Fruit fly (Drosophila melanogaster) whole organism, embryonic: ENCODE data around the gene Ipo9.

ENCODE experiments used
- Antp ChIP-seq: fragments of 200-800 bp; sonication (Bioruptor generic); optimal IDR thresholded peaks from 3 replicates; lab custom pipeline; 2016; ENCODE audit warnings: missing biosample characterization, missing genetic modification characterization
- Awh ChIP-seq: fragments of 200-800 bp; sonication (Bioruptor generic); IDR thresholded peaks from 2 replicates; pipeline ENCODE4, ENCODE4 v1.3.6; 2022; ENCODE audit warnings: missing biosample characterization, missing genetic modification characterization
- B-H1 ChIP-seq: fragments of 200-800 bp; sonication (Bioruptor generic); IDR thresholded peaks from 3 replicates; pipeline ENCODE4 v1.3.6; 2022; ENCODE audit warnings: missing biosample characterization, missing genetic modification characterization
- Blimp-1 ChIP-seq: fragments of 200-800 bp; sonication (Bioruptor generic); optimal IDR thresholded peaks from 3 replicates; lab custom pipeline; 2018; ENCODE audit warnings: missing biosample characterization, missing genetic modification characterization, mild to moderate bottlenecking, moderate library complexity, missing genetic modification reagents
- CG10147 ChIP-seq: fragments of 200-800 bp; sonication (Bioruptor generic); optimal IDR thresholded peaks from 2 replicates; lab custom pipeline; 2019; ENCODE audit warnings: missing biosample characterization, mild to moderate bottlenecking, missing genetic modification characterization, moderate library complexity
- CG10654 ChIP-seq: fragments of 200-800 bp; sonication (Bioruptor generic); optimal IDR thresholded peaks from 2 replicates; lab custom pipeline; 2016; ENCODE audit warnings: missing biosample characterization, missing genetic modification characterization
- CG11085 ChIP-seq: fragments of 200-800 bp; sonication (Bioruptor generic); IDR thresholded peaks from 2 replicates; pipeline ENCODE4 v1.3.6; 2022; ENCODE audit warnings: missing biosample characterization, missing genetic modification characterization
- CG12219 ChIP-seq: fragments of 200-800 bp; sonication (Bioruptor generic); optimal IDR thresholded peaks from 3 replicates; lab custom pipeline; 2018; ENCODE audit warnings: missing biosample characterization, mild to moderate bottlenecking, missing genetic modification characterization
- CG12769 ChIP-seq: fragments of 200-800 bp; sonication (Bioruptor generic); optimal IDR thresholded peaks from 2 replicates; lab custom pipeline; 2019; ENCODE audit warnings: missing biosample characterization, mild to moderate bottlenecking, missing genetic modification characterization, moderate library complexity
- CG14050 ChIP-seq: fragments of 200-800 bp; sonication (Bioruptor generic); IDR thresholded peaks from 3 replicates; pipeline ENCODE4 v1.3.6; 2022; ENCODE audit warnings: missing biosample characterization, missing genetic modification characterization
- CG15479 ChIP-seq: fragments of 200-800 bp; sonication (Bioruptor generic); optimal IDR thresholded peaks from 3 replicates; lab custom pipeline; 2019; ENCODE audit warnings: missing biosample characterization, mild to moderate bottlenecking, missing genetic modification characterization, moderate library complexity
- CG17361 ChIP-seq: fragments of 200-800 bp; sonication (Bioruptor generic); IDR thresholded peaks from 3 replicates; pipeline ENCODE4 v1.3.6; 2022; ENCODE audit warnings: missing biosample characterization, missing genetic modification characterization
- CG18262 ChIP-seq: fragments of 200-800 bp; optimal IDR thresholded peaks from 3 replicates; lab custom pipeline; 2019; ENCODE audit warnings: missing biosample characterization, mild to moderate bottlenecking, missing genetic modification characterization, moderate library complexity
- CG18599 ChIP-seq: fragments of 200-800 bp; sonication (Bioruptor generic); optimal IDR thresholded peaks from 3 replicates; lab custom pipeline; 2017; ENCODE audit warnings: missing biosample characterization, missing genetic modification characterization, mild to moderate bottlenecking, moderate library complexity, missing genetic modification reagents
- CG2875 ChIP-seq: fragments of 200-800 bp; sonication (Bioruptor generic); optimal IDR thresholded peaks from 2 replicates; lab custom pipeline; 2017; ENCODE audit warnings: missing biosample characterization, mild to moderate bottlenecking, missing genetic modification characterization, missing genetic modification reagents
- CG3407 ChIP-seq: fragments of 200-800 bp; sonication (Bioruptor generic); optimal IDR thresholded peaks from 2 replicates; lab custom pipeline; 2018; ENCODE audit warnings: missing biosample characterization, mild to moderate bottlenecking, missing genetic modification characterization
- CG34422 ChIP-seq: fragments of 200-800 bp; sonication (Bioruptor generic); IDR thresholded peaks from 3 replicates; pipeline ENCODE4 v1.3.6; 2022; ENCODE audit warnings: missing biosample characterization, missing genetic modification characterization
- CG6791 ChIP-seq: fragments of 200-800 bp; sonication (Bioruptor generic); IDR thresholded peaks from 3 replicates; pipeline ENCODE4 v1.3.6; 2022; ENCODE audit warnings: missing biosample characterization, missing genetic modification characterization; ENCODE audit not compliant: partially characterized antibody
- CG7271 ChIP-seq: fragments of 200-800 bp; sonication (Bioruptor generic); optimal IDR thresholded peaks from 2 replicates; lab custom pipeline; 2018; ENCODE audit warnings: missing biosample characterization, mild to moderate bottlenecking, missing genetic modification characterization, moderate library complexity
- CG9215 ChIP-seq: fragments of 200-800 bp; sonication (Bioruptor generic); IDR thresholded peaks from 2 replicates; pipeline ENCODE4 v1.3.6; 2022; ENCODE audit warnings: missing biosample characterization, missing genetic modification characterization
- CoRest ChIP-seq: fragments of 200-800 bp; sonication (Bioruptor generic); optimal IDR thresholded peaks from 3 replicates; lab custom pipeline; 2018; ENCODE audit warnings: missing biosample characterization, mild to moderate bottlenecking, missing genetic modification characterization, moderate library complexity
- D ChIP-seq, 2 experiments: fragments of 200-800 bp in 1 of 2; fragments of >200 bp in 1 of 2; sonication (Bioruptor generic) in 1 of 2; optimal IDR thresholded peaks; 2 replicates in 1 of 2; 3 replicates in 1 of 2; lab custom pipeline; 2017; ENCODE audit warnings: mild to moderate bottlenecking in 1 of 2, missing biosample characterization in 1 of 2, missing genetic modification characterization in 1 of 2, missing genetic modification reagents in 1 of 2
- Dek ChIP-seq: fragments of 200-800 bp; sonication (Bioruptor generic); optimal IDR thresholded peaks from 3 replicates; lab custom pipeline; 2019; ENCODE audit warnings: missing biosample characterization, mild to moderate bottlenecking, missing genetic modification characterization, moderate library complexity
- Dip3 ChIP-seq: fragments of 200-800 bp; sonication (Bioruptor generic); optimal IDR thresholded peaks from 3 replicates; lab custom pipeline; 2016; ENCODE audit warnings: missing biosample characterization, missing genetic modification characterization
- E2f1 ChIP-seq: fragments of 200-800 bp; sonication (Bioruptor generic); IDR thresholded peaks from 2 replicates; pipeline ENCODE4 v1.3.6; 2022; ENCODE audit warnings: missing biosample characterization, missing genetic modification characterization
- Hmr ChIP-seq: fragments of 200-800 bp; sonication (Bioruptor generic); optimal IDR thresholded peaks from 3 replicates; lab custom pipeline; 2017; ENCODE audit warnings: mild to moderate bottlenecking, missing biosample characterization, missing genetic modification reagents, missing genetic modification characterization
- Hr51 ChIP-seq, 2 experiments: fragments of 200-800 bp; sonication (Bioruptor generic); optimal IDR thresholded peaks; 2 replicates in 1 of 2; 3 replicates in 1 of 2; lab custom pipeline; 2016 to 2018; ENCODE audit warnings: missing biosample characterization in 2 of 2, missing genetic modification characterization in 2 of 2, mild to moderate bottlenecking in 1 of 2, moderate library complexity in 1 of 2
- Lhr ChIP-seq: fragments of 200-800 bp; sonication (Bioruptor generic); optimal IDR thresholded peaks from 3 replicates; lab custom pipeline; 2017; ENCODE audit warnings: mild to moderate bottlenecking, missing biosample characterization, missing genetic modification reagents, missing genetic modification characterization
- Nf-YC ChIP-seq: fragments of 200-800 bp; optimal IDR thresholded peaks from 3 replicates; lab custom pipeline; 2019; ENCODE audit warnings: missing biosample characterization, mild to moderate bottlenecking, missing genetic modification characterization, moderate library complexity
- Optix ChIP-seq: fragments of 200-800 bp; sonication (Bioruptor generic); IDR thresholded peaks from 3 replicates; pipeline ENCODE4 v1.3.6; 2022; ENCODE audit warnings: missing biosample characterization, missing genetic modification characterization
- Ravus ChIP-seq: fragments of 200-800 bp; sonication (Bioruptor generic); IDR thresholded peaks from 2 replicates; pipeline ENCODE4 v1.3.6; 2022; ENCODE audit warnings: missing biosample characterization, missing genetic modification characterization
- Sry-δ ChIP-seq: fragments of 200-800 bp; sonication (Bioruptor generic); optimal IDR thresholded peaks from 2 replicates; lab custom pipeline; 2016; ENCODE audit warnings: missing biosample characterization, missing genetic modification characterization
- Taf1 ChIP-seq: fragments of 200-800 bp; sonication (Bioruptor generic); IDR thresholded peaks from 2 replicates; pipeline ENCODE4 v1.3.6; 2022; ENCODE audit warnings: missing biosample characterization, missing genetic modification characterization
- Vsx1 ChIP-seq: fragments of 200-800 bp; sonication (Bioruptor generic); optimal IDR thresholded peaks from 2 replicates; lab custom pipeline; 2017; ENCODE audit warnings: missing biosample characterization, mild to moderate bottlenecking, missing genetic modification characterization, missing genetic modification reagents
- az2 ChIP-seq: fragments of 200-800 bp; sonication (Bioruptor generic); optimal IDR thresholded peaks from 3 replicates; lab custom pipeline; 2016; ENCODE audit warnings: missing biosample characterization, missing genetic modification characterization
- btn ChIP-seq: fragments of 200-800 bp; sonication (Bioruptor generic); optimal IDR thresholded peaks from 2 replicates; lab custom pipeline; 2016; ENCODE audit warnings: missing biosample characterization, missing genetic modification characterization
- crc ChIP-seq: fragments of 200-800 bp; sonication (Bioruptor generic); optimal IDR thresholded peaks from 2 replicates; lab custom pipeline; 2016; ENCODE audit warnings: missing biosample characterization, missing genetic modification characterization
- croc ChIP-seq: fragments of 200-800 bp; sonication (Bioruptor generic); conservative IDR thresholded peaks from 3 replicates; pipeline ENCODE4 v1.3.6; 2022; ENCODE audit warnings: missing biosample characterization, missing genetic modification characterization
- disco-r ChIP-seq: fragments of 200-800 bp; sonication (Bioruptor generic); optimal IDR thresholded peaks from 2 replicates; lab custom pipeline; 2016; ENCODE audit warnings: missing biosample characterization, missing genetic modification characterization
- emc ChIP-seq: fragments of 200-800 bp; sonication (Bioruptor generic); optimal IDR thresholded peaks from 2 replicates; lab custom pipeline; 2016; ENCODE audit warnings: missing biosample characterization, missing genetic modification characterization
- esg ChIP-seq: fragments of 200-800 bp; sonication (Bioruptor generic); conservative IDR thresholded peaks from 2 replicates; pipeline ENCODE4 v1.3.6; 2022; ENCODE audit warnings: missing biosample characterization, missing genetic modification characterization
- ftz-f1 ChIP-seq: fragments of 200-800 bp; sonication (Bioruptor generic); optimal IDR thresholded peaks from 2 replicates; lab custom pipeline; 2016; ENCODE audit warnings: missing biosample characterization, missing genetic modification characterization
- gsb ChIP-seq: fragments of 200-800 bp; sonication (Bioruptor generic); IDR thresholded peaks from 2 replicates; pipeline ENCODE4 v1.3.6; 2022; ENCODE audit warnings: missing biosample characterization, missing genetic modification characterization
- her ChIP-seq: fragments of 200-800 bp; sonication (Bioruptor generic); optimal IDR thresholded peaks from 2 replicates; lab custom pipeline; 2016; ENCODE audit warnings: missing biosample characterization, missing genetic modification characterization
- jigr1 ChIP-seq: fragments of 200-800 bp; sonication (Bioruptor generic); IDR thresholded peaks from 3 replicates; pipeline ENCODE4 v1.3.6; 2022; ENCODE audit warnings: missing biosample characterization, missing genetic modification characterization
- ken ChIP-seq: fragments of 200-800 bp; sonication (Bioruptor generic); IDR thresholded peaks from 3 replicates; pipeline ENCODE4 v1.3.6; 2022; ENCODE audit warnings: missing biosample characterization, missing genetic modification characterization
- nerfin-2 ChIP-seq: fragments of 200-800 bp; sonication (Bioruptor generic); IDR thresholded peaks from 2 replicates; pipeline ENCODE4 v1.3.6; 2022; ENCODE audit warnings: missing biosample characterization, missing genetic modification characterization; ENCODE audit not compliant: partially characterized antibody
- rib ChIP-seq: fragments of 200-800 bp; sonication (Bioruptor generic); IDR thresholded peaks from 2 replicates; pipeline ENCODE4 v1.3.6; 2022; ENCODE audit warnings: missing biosample characterization, missing genetic modification characterization
- yki ChIP-seq: fragments of >200 bp; optimal IDR thresholded peaks from 3 replicates; lab custom pipeline; 2018

Gene Ipo9

DNA sequence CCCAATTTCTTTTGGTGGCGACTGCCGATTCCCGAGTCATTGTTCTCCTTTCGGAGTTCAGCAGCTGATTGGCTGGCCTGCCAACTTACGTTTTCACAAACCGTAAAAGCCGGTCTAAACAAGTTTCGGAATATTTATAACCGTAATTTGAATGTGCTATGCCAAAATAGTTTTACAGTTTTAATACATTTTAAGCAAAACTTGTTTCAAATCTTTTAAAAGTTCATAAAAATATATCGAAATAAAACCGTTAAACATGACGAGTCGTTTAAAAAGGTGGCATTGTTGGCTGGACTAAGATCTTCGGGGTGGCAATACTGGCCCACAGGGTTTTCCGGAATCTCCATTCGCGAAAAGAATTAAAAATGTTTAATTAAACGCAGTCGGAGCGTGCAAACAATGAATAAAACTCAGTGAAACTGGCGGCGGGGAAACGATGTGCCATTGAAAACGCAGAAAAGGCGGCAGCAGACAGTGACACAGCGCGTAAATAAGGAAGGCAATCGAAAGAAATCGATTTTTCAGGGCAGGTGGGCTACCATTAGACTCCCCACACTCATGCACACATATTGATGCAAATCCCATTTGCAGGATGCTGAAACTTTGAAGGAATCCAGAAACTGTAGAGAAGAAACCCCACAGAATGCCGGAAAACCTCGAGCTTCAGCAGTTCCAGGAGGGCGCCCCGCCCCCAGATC is 23.4 kb downstream of the Ipo9 start, which contains the start of the genes Exd2 and CG5281 (continued):
- TF ChIP-seq ftz-f1 (GFP tag; lab: Kevin White, UChicago) (no peak), Awh (GFP tag; lab: Robert Waterston, UW) (peak; percentile 34; the same call in 1 of the 2 replicates), esg (GFP tag; lab: Robert Waterston, UW) (no peak), CG3407 (peak; percentile 49), Nf-YC (tag; lab: Kevin White, UChicago) (peak; percentile 25), CG10654 (GFP tag; lab: Kevin White, UChicago) (peak; percentile 50), CG10147 (GFP tag; lab: Kevin White, UChicago) (peak; percentile 26), Antp (peak; percentile 58), Sry-δ (GFP tag; lab: Kevin White, UChicago) (peak; percentile 65), az2 (GFP tag; lab: Kevin White, UChicago) (peak; percentile 26), Taf1 (GFP tag; lab: Robert Waterston, UW) (no peak), jigr1 (GFP tag; lab: Robert Waterston, UW) (no peak), Blimp-1 (no peak), disco-r (peak; percentile 15), CG15479 (no peak), CG7271 (tag; lab: Kevin White, UChicago) (peak; percentile 7), crc (GFP tag; lab: Kevin White, UChicago) (no peak), gsb (GFP tag; lab: Robert Waterston, UW) (no peak), CG6791 (GFP tag; lab: Robert Waterston, UW) (no peak), nerfin-2 (GFP tag; lab: Robert Waterston, UW) (no peak), CG11085 (no peak), CG9215 (GFP tag; lab: Robert Waterston, UW) (no peak), btn (peak; percentile 12), CG34422 (GFP tag; lab: Robert Waterston, UW) (peak; percentile 55; the same call in 1 of the 3 replicates), rib (no peak), CG12219 (GFP tag; lab: Kevin White, UChicago) (peak; percentile 30), Lhr (GFP tag; lab: Kevin White, UChicago) (peak; percentile 64), Dip3 (GFP tag; lab: Kevin White, UChicago) (peak; percentile 50), CG18599 (GFP tag; lab: Kevin White, UChicago) (no peak), B-H1 (GFP tag; lab: Robert Waterston, UW) (no peak), Ravus (GFP tag; lab: Robert Waterston, UW) (no peak), Dek (tag; lab: Kevin White, UChicago) (no peak), CG2875 (GFP tag; lab: Kevin White, UChicago) (no peak), emc (no peak), CoRest (tag; lab: Kevin White, UChicago) (peak; percentile 90), Hr51 (GFP tag; optimal IDR thresholded peaks at IDR 0.05; lab: Kevin White, UChicago) (peak; percentile 62 to 67), Hmr (GFP tag; lab: Kevin White, UChicago) (peak; percentile 68), yki (lab: Kevin White, UChicago) (no peak), D (optimal IDR thresholded peaks at IDR 0.05; lab: Kevin White, UChicago) (no peak), D (GFP tag; optimal IDR thresholded peaks at IDR 0.05; lab: Kevin White, UChicago) (peak; percentile 43), her (GFP tag; lab: Kevin White, UChicago) (peak; percentile 24), Optix (no peak), E2f1 (GFP tag; lab: Robert Waterston, UW) (no peak), croc (GFP tag; lab: Robert Waterston, UW) (no peak), CG12769 (tag; lab: Kevin White, UChicago) (no peak), Vsx1 (GFP tag; lab: Kevin White, UChicago) (no peak), CG17361 (GFP tag; lab: Robert Waterston, UW) (peak; percentile 64; the same call in 2 of the 3 replicates), CG18262 (tag; lab: Kevin White, UChicago) (no peak), CG14050 (GFP tag; lab: Robert Waterston, UW) (0 out of 3 replicates have a peak, but pooled peaks have one; percentile 23), ken (GFP tag; lab: Robert Waterston, UW) (0 out of 3 replicates have a peak, but pooled peaks have one; percentile 38)
